Fruit fly (Drosophila melanogaster) whole organism: ENCODE data around the gene CG10486.

Source experiments
- CG8478 ChIP-seq: fragments of >200 bp; optimal IDR thresholded peaks from 2 replicates; lab custom pipeline; 2018; ENCODE audit warnings: inconsistent platforms
- psq ChIP-seq: fragments of >200 bp; optimal IDR thresholded peaks from 2 replicates; lab custom pipeline; 2017
- usp ChIP-seq: fragments of >200 bp; optimal IDR thresholded peaks from 2 replicates; lab custom pipeline; 2017; ENCODE audit warnings: missing biosample characterization, missing genetic modification characterization, mixed read lengths

dm6 chr3L:5855098-5855497, 51.4 kb downstream of the CG10486 start:
- TF ChIP-seq psq (lab: Kevin White, UChicago) (no peak), CG8478 (lab: Kevin White, UChicago) (no peak), usp (GFP tag; lab: Kevin White, UChicago) (no peak)
